Worm (Caenorhabditis elegans) whole organism, L2 larva: Measurements from ENCODE around the gene fubl-3.

Experiments
- alr-1 ChIP-seq: fragments of 150-350 bp; optimal IDR thresholded peaks from 2 replicates; lab custom pipeline; 2014; ENCODE audit warnings: missing biosample characterization, missing genetic modification characterization
- dmd-4 ChIP-seq: sonication (generic microtip); optimal IDR thresholded peaks from 2 replicates; lab custom pipeline; 2017; ENCODE audit warnings: missing biosample characterization, missing genetic modification characterization
- egl-27 ChIP-seq: sonication (generic microtip); optimal IDR thresholded peaks from 3 replicates; lab custom pipeline; 2017; ENCODE audit warnings: missing biosample characterization, missing genetic modification reagents, missing genetic modification characterization
- gmeb-1 ChIP-seq: fragments of 150-350 bp; optimal IDR thresholded peaks from 2 replicates; lab custom pipeline; 2014; ENCODE audit warnings: missing biosample characterization, missing genetic modification characterization
- lin-13 ChIP-seq: fragments of 150-350 bp; optimal IDR thresholded peaks from 2 replicates; lab custom pipeline; 2014; ENCODE audit warnings: missing biosample characterization, missing genetic modification reagents, missing genetic modification characterization
- lsy-2 ChIP-seq, 2 experiments: fragments of 150-350 bp in 1 of 2; sonication (generic microtip) in 1 of 2; optimal IDR thresholded peaks; 2 replicates each; lab custom pipeline; 2014 to 2017; ENCODE audit warnings: missing biosample characterization in 2 of 2, missing genetic modification characterization in 2 of 2
- mab-5 ChIP-seq: fragments of 150-350 bp; optimal IDR thresholded peaks from 2 replicates; lab custom pipeline; 2014; ENCODE audit warnings: missing biosample characterization, missing genetic modification characterization
- nhr-25 ChIP-seq: fragments of 150-350 bp; sonication (generic microtip); optimal IDR thresholded peaks from 3 replicates; lab custom pipeline; 2014; ENCODE audit warnings: missing biosample characterization, missing genetic modification characterization
- snpc-4 ChIP-seq: fragments of 150-350 bp; optimal IDR thresholded peaks from 2 replicates; lab custom pipeline; 2014; ENCODE audit warnings: missing biosample characterization, missing genetic modification characterization
- unc-55 ChIP-seq: fragments of 150-350 bp; sonication (generic microtip); optimal IDR thresholded peaks from 3 replicates; lab custom pipeline; 2014; ENCODE audit warnings: missing biosample characterization, missing genetic modification reagents, missing genetic modification characterization
- ztf-11 ChIP-seq: sonication (generic microtip); optimal IDR thresholded peaks from 2 replicates; lab custom pipeline; 2017; ENCODE audit warnings: missing biosample characterization, missing genetic modification characterization

- TF ChIP-seq egl-27 (tag; lab: Kevin White, UChicago) (no peak), mab-5 (tag; lab: Kevin White, UChicago) (no peak), lsy-2 (tag; optimal IDR thresholded peaks at IDR 0.05; lab: Kevin White, UChicago) (no peak), nhr-25 (tag; lab: Kevin White, UChicago) (no peak), ztf-11 (tag; lab: Kevin White, UChicago) (no peak), unc-55 (GFP tag; lab: Kevin White, UChicago) (no peak), gmeb-1 (tag; lab: Kevin White, UChicago) (no peak), lin-13 (no peak), snpc-4 (tag; lab: Kevin White, UChicago) (no peak), alr-1 (tag; lab: Kevin White, UChicago) (no peak), dmd-4 (tag; lab: Kevin White, UChicago) (no peak)
These were observed 5.4 kb upstream of the fubl-3 start, which contains the start of gene pbo-6 for ce11 chrX:17428803-17429202.
